Worm (Caenorhabditis elegans) whole organism, L1 larva: ENCODE measurements around the gene F21D5.3.
A peak's percentile ranks its signal among the peaks of the same experiment; 100 is the strongest.

Experiments
- C04F5.9 ChIP-seq: sonication (generic microtip); optimal IDR thresholded peaks from 2 replicates; lab custom pipeline; 2016; ENCODE audit warnings: missing genetic modification characterization, missing compliant biosample characterization
- C34B4.2 ChIP-seq: sonication (generic microtip); optimal IDR thresholded peaks from 2 replicates; lab custom pipeline; 2017; ENCODE audit warnings: mild to moderate bottlenecking, missing genetic modification characterization, missing compliant biosample characterization
- alr-1 ChIP-seq: fragments of 200-800 bp; sonication (Bioruptor generic); optimal IDR thresholded peaks from 2 replicates; lab custom pipeline; 2018; ENCODE audit warnings: borderline replicate concordance, mild to moderate bottlenecking, missing genetic modification characterization, missing compliant biosample characterization
- ama-1 ChIP-seq: fragments of 150-350 bp; optimal IDR thresholded peaks from 2 replicates; lab custom pipeline; 2014
- blmp-1 ChIP-seq: fragments of 150-350 bp; optimal IDR thresholded peaks from 2 replicates; lab custom pipeline; 2014; ENCODE audit warnings: missing biosample characterization, missing genetic modification characterization
- ceh-63 ChIP-seq: fragments of 200-800 bp; sonication (Bioruptor generic); optimal IDR thresholded peaks from 2 replicates; lab custom pipeline; 2018; ENCODE audit warnings: mild to moderate bottlenecking, missing genetic modification characterization, missing compliant biosample characterization
- ceh-8 ChIP-seq: fragments of 200-800 bp; sonication (Bioruptor generic); optimal IDR thresholded peaks from 2 replicates; lab custom pipeline; 2018; ENCODE audit warnings: mild to moderate bottlenecking, missing genetic modification characterization, moderate library complexity, missing compliant biosample characterization
- ceh-82 ChIP-seq, 3 experiments: fragments of 150-350 bp in 1 of 3; sonication (generic microtip) in 2 of 3; optimal IDR thresholded peaks; 2 replicates each; lab custom pipeline; 2014 to 2017; ENCODE audit warnings: missing biosample characterization in 3 of 3, missing genetic modification characterization in 3 of 3
- ceh-90 ChIP-seq: sonication (generic microtip); optimal IDR thresholded peaks from 2 replicates; lab custom pipeline; 2016; ENCODE audit warnings: missing genetic modification characterization, missing compliant biosample characterization
- ces-1 ChIP-seq: fragments of 150-350 bp; optimal IDR thresholded peaks from 2 replicates; lab custom pipeline; 2014; ENCODE audit warnings: missing biosample characterization, missing genetic modification reagents, missing genetic modification characterization
- dpl-1 ChIP-seq, 3 experiments: fragments of 150-350 bp in 2 of 3; sonication (generic microtip) in 1 of 3; optimal IDR thresholded peaks; 2 replicates each; lab custom pipeline; 2014 to 2017; ENCODE audit warnings: missing biosample characterization in 3 of 3, missing genetic modification characterization in 3 of 3, missing genetic modification reagents in 3 of 3
- dsc-1 ChIP-seq: sonication (generic microtip); optimal IDR thresholded peaks from 2 replicates; lab custom pipeline; 2016; ENCODE audit warnings: mild to moderate bottlenecking, missing genetic modification characterization, missing compliant biosample characterization
- efl-1 ChIP-seq, 4 experiments: fragments of 150-350 bp; optimal IDR thresholded peaks in 3 of 4; peaks in 1 of 4; 1 replicate in 1 of 4; 2 replicates in 3 of 4; lab custom pipeline; 2014; ENCODE audit warnings: missing biosample characterization in 2 of 4, missing genetic modification characterization in 2 of 4, missing genetic modification reagents in 2 of 4
- efl-3 ChIP-seq: fragments of 200-800 bp; sonication (Bioruptor generic); optimal IDR thresholded peaks from 2 replicates; lab custom pipeline; 2018; ENCODE audit warnings: mild to moderate bottlenecking, missing genetic modification characterization, missing compliant biosample characterization
- egl-27 ChIP-seq, 2 experiments: fragments of 150-350 bp in 1 of 2; sonication (generic microtip); optimal IDR thresholded peaks; 3 replicates each; lab custom pipeline; 2017 to 2018; ENCODE audit warnings: missing biosample characterization in 2 of 2, missing genetic modification characterization in 2 of 2, missing genetic modification reagents in 2 of 2
- ets-5 ChIP-seq: fragments of 200-800 bp; sonication (Bioruptor generic); IDR thresholded peaks from 2 replicates; pipeline ENCODE4 v1.3.6; 2022; ENCODE audit warnings: missing genetic modification characterization, missing compliant biosample characterization
- fkh-10 ChIP-seq: sonication (generic microtip); optimal IDR thresholded peaks from 2 replicates; lab custom pipeline; 2017; ENCODE audit warnings: missing biosample characterization, missing genetic modification reagents, missing genetic modification characterization
- fkh-4 ChIP-seq: sonication (generic microtip); optimal IDR thresholded peaks from 2 replicates; lab custom pipeline; 2016; ENCODE audit warnings: missing compliant biosample characterization, missing genetic modification characterization, borderline replicate concordance
- fkh-8 ChIP-seq: sonication (generic microtip); optimal IDR thresholded peaks from 2 replicates; lab custom pipeline; 2016; ENCODE audit warnings: mild to moderate bottlenecking, missing genetic modification characterization, missing compliant biosample characterization
- fos-1 ChIP-seq: fragments of 150-350 bp; optimal IDR thresholded peaks from 2 replicates; lab custom pipeline; 2014; ENCODE audit warnings: missing biosample characterization, missing genetic modification characterization
- grh-1 ChIP-seq: fragments of 200-800 bp; sonication (Bioruptor generic); IDR thresholded peaks from 2 replicates; pipeline ENCODE4 v1.3.6; 2022; ENCODE audit warnings: missing genetic modification reagents, missing genetic modification characterization, missing compliant biosample characterization
- hlh-17 ChIP-seq: fragments of 200-800 bp; sonication (Bioruptor generic); optimal IDR thresholded peaks from 2 replicates; lab custom pipeline; 2018; ENCODE audit warnings: missing genetic modification characterization, mild to moderate bottlenecking, missing compliant biosample characterization, moderate library complexity, borderline replicate concordance
- hlh-4 ChIP-seq: sonication (generic microtip); optimal IDR thresholded peaks from 2 replicates; lab custom pipeline; 2016; ENCODE audit warnings: mild to moderate bottlenecking, missing genetic modification characterization, missing compliant biosample characterization
- hpl-2 ChIP-seq: fragments of 150-350 bp; optimal IDR thresholded peaks from 2 replicates; lab custom pipeline; 2014; ENCODE audit warnings: missing biosample characterization, missing genetic modification reagents, missing genetic modification characterization
- irx-1 ChIP-seq: sonication (generic microtip); optimal IDR thresholded peaks from 2 replicates; lab custom pipeline; 2016; ENCODE audit warnings: missing genetic modification characterization, missing compliant biosample characterization
- isw-1 ChIP-seq: fragments of 200-800 bp; sonication (Bioruptor generic); IDR thresholded peaks from 2 replicates; pipeline ENCODE4 v1.3.6; 2022; ENCODE audit warnings: missing genetic modification characterization, missing compliant biosample characterization
- lin-13 ChIP-seq: fragments of 150-350 bp; optimal IDR thresholded peaks from 2 replicates; lab custom pipeline; 2014; ENCODE audit warnings: missing biosample characterization, missing genetic modification reagents, missing genetic modification characterization
- lin-35 ChIP-seq, 2 experiments: fragments of 150-350 bp; optimal IDR thresholded peaks; 2 replicates each; lab custom pipeline; 2014; ENCODE audit warnings: missing biosample characterization in 2 of 2, missing genetic modification characterization in 2 of 2, missing genetic modification reagents in 2 of 2
- lin-39 ChIP-seq: fragments of 150-350 bp; optimal IDR thresholded peaks from 2 replicates; lab custom pipeline; 2014; ENCODE audit warnings: missing biosample characterization, missing genetic modification reagents, missing genetic modification characterization
- lsy-2 ChIP-seq, 2 experiments: fragments of 150-350 bp; optimal IDR thresholded peaks; 2 replicates each; lab custom pipeline; 2014; ENCODE audit warnings: missing biosample characterization in 2 of 2, missing genetic modification characterization in 2 of 2
- mdl-1 ChIP-seq, 2 experiments: fragments of 150-350 bp; optimal IDR thresholded peaks; 2 replicates each; lab custom pipeline; 2014 to 2017; ENCODE audit warnings: missing biosample characterization in 2 of 2, missing genetic modification characterization in 2 of 2, inconsistent platforms in 1 of 2
- nhr-11 ChIP-seq: fragments of 150-350 bp; optimal IDR thresholded peaks from 2 replicates; lab custom pipeline; 2014; ENCODE audit warnings: missing biosample characterization, missing genetic modification characterization
- nhr-12 ChIP-seq: sonication (generic microtip); optimal IDR thresholded peaks from 2 replicates; lab custom pipeline; 2017; ENCODE audit warnings: missing biosample characterization, missing genetic modification characterization
- nhr-47 ChIP-seq: sonication (generic microtip); optimal IDR thresholded peaks from 2 replicates; lab custom pipeline; 2016; ENCODE audit warnings: mild to moderate bottlenecking, missing genetic modification characterization, moderate library complexity, missing compliant biosample characterization
- nhr-71 ChIP-seq: sonication (generic microtip); optimal IDR thresholded peaks from 2 replicates; lab custom pipeline; 2016; ENCODE audit warnings: mild to moderate bottlenecking, missing genetic modification characterization, moderate library complexity, missing compliant biosample characterization
- nhr-76 ChIP-seq: sonication (generic microtip); optimal IDR thresholded peaks from 2 replicates; lab custom pipeline; 2017; ENCODE audit warnings: missing biosample characterization, missing genetic modification characterization
- nhr-84 ChIP-seq: sonication (generic microtip); optimal IDR thresholded peaks from 2 replicates; lab custom pipeline; 2017; ENCODE audit warnings: missing biosample characterization, missing genetic modification characterization
- nhr-90 ChIP-seq: sonication (generic microtip); optimal IDR thresholded peaks from 2 replicates; lab custom pipeline; 2016; ENCODE audit warnings: mild to moderate bottlenecking, missing genetic modification characterization, missing compliant biosample characterization; ENCODE audit not compliant: poor library complexity
- pag-3 ChIP-seq: sonication (generic microtip); optimal IDR thresholded peaks from 2 replicates; lab custom pipeline; 2017; ENCODE audit warnings: missing genetic modification characterization, mild to moderate bottlenecking, missing compliant biosample characterization, antibody characterized with exemption, borderline replicate concordance; ENCODE audit not compliant: insufficient read depth
- pqm-1 ChIP-seq: sonication (generic microtip); optimal IDR thresholded peaks from 3 replicates; lab custom pipeline; 2017; ENCODE audit warnings: missing biosample characterization, missing genetic modification characterization
- skn-1 ChIP-seq: fragments of 150-350 bp; optimal IDR thresholded peaks from 2 replicates; lab custom pipeline; 2014; ENCODE audit warnings: missing biosample characterization, missing genetic modification characterization
- sox-4 ChIP-seq: sonication (generic microtip); optimal IDR thresholded peaks from 2 replicates; lab custom pipeline; 2016; ENCODE audit warnings: missing genetic modification characterization, missing compliant biosample characterization
- sptf-1 ChIP-seq: fragments of 150-350 bp; optimal IDR thresholded peaks from 2 replicates; lab custom pipeline; 2014; ENCODE audit warnings: missing biosample characterization, missing genetic modification characterization
- sup-37 ChIP-seq: fragments of 200-800 bp; sonication (Bioruptor generic); optimal IDR thresholded peaks from 2 replicates; lab custom pipeline; 2018; ENCODE audit warnings: mild to moderate bottlenecking, missing genetic modification characterization, missing compliant biosample characterization
- swsn-7 ChIP-seq: sonication (generic microtip); optimal IDR thresholded peaks from 2 replicates; lab custom pipeline; 2016; ENCODE audit warnings: missing genetic modification characterization, missing compliant biosample characterization
- tlp-1 ChIP-seq: fragments of 150-350 bp; optimal IDR thresholded peaks from 2 replicates; lab custom pipeline; 2014; ENCODE audit warnings: missing biosample characterization, missing genetic modification characterization
- unc-130 ChIP-seq: fragments of 150-350 bp; optimal IDR thresholded peaks from 2 replicates; lab custom pipeline; 2017; ENCODE audit warnings: missing biosample characterization, missing genetic modification characterization, inconsistent platforms
- unc-86 ChIP-seq: sonication (generic microtip); optimal IDR thresholded peaks from 2 replicates; lab custom pipeline; 2016; ENCODE audit warnings: missing genetic modification characterization, missing compliant biosample characterization
- vab-15 ChIP-seq: sonication (generic microtip); optimal IDR thresholded peaks from 2 replicates; lab custom pipeline; 2017; ENCODE audit warnings: missing genotype, mild to moderate bottlenecking, missing genetic modification characterization, missing compliant biosample characterization
- xbp-1 ChIP-seq: sonication (generic microtip); optimal IDR thresholded peaks from 2 replicates; lab custom pipeline; 2016; ENCODE audit warnings: missing genetic modification characterization, missing compliant biosample characterization
- zip-4 ChIP-seq: fragments of 200-800 bp; sonication (Bioruptor generic); optimal IDR thresholded peaks from 2 replicates; lab custom pipeline; 2018; ENCODE audit warnings: mild to moderate bottlenecking, missing genetic modification characterization, moderate library complexity, missing compliant biosample characterization
- ztf-4 ChIP-seq: fragments of 150-350 bp; optimal IDR thresholded peaks from 2 replicates; lab custom pipeline; 2014; ENCODE audit warnings: missing biosample characterization, missing genetic modification characterization

F21D5.3 gene

DNA sequence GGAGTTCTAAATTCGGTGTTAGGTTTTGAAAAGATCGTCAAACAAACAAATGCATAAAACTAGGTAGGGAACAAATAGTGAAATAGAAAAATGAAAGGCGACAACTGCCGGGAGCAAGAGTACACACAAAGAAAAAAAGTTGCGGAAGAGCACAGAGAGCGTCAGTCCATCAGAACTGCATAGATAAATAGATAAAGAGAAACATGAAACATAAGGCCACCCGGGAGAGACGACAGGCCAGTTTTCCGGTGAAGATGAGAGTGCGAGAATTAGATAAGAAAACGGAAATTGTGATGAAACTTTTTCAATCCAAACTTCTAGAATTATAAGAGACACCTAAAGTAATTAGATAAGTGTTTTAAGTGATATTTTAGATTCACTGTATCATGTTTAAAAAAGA lies 27.1 kb downstream of the F21D5.3 start (continued):
- TF ChIP-seq fkh-4 (no peak), irx-1 (tag; lab: Kevin White, UChicago) (no peak), lin-39 (tag; lab: Kevin White, UChicago) (no peak), C34B4.2 (tag; lab: Kevin White, UChicago) (no peak), fkh-10 (GFP tag; lab: Kevin White, UChicago) (no peak), dpl-1 (GFP tag; optimal IDR thresholded peaks at IDR 0.05; lab: Kevin White, UChicago) (no peak), nhr-12 (tag; lab: Kevin White, UChicago) (no peak), efl-1 (optimal IDR thresholded peaks at IDR 0.05; lab: Kevin White, UChicago) (peak in 1 of 2 experiments; percentile 12), efl-1 (GFP tag; optimal IDR thresholded peaks at IDR 0.05 in 1 of 2; lab: Kevin White, UChicago) (no peak), efl-3 (GFP tag; lab: Kevin White, UChicago) (no peak), blmp-1 (tag; lab: Kevin White, UChicago) (no peak), lsy-2 (tag; optimal IDR thresholded peaks at IDR 0.05; lab: Kevin White, UChicago) (peak in 1 of 2 experiments; percentile 38), hlh-17 (no peak), swsn-7 (tag; lab: Kevin White, UChicago) (peak; percentile 5), fos-1 (tag; lab: Kevin White, UChicago) (no peak), ama-1 (no peak), unc-130 (tag; lab: Kevin White, UChicago) (peak; percentile 31), dsc-1 (tag; lab: Kevin White, UChicago) (no peak), lin-13 (no peak), grh-1 (GFP tag; lab: Robert Waterston, UW) (no peak), zip-4 (GFP tag; lab: Kevin White, UChicago) (no peak), ceh-90 (tag; lab: Kevin White, UChicago) (no peak), nhr-90 (no peak), ets-5 (no peak), ztf-4 (tag; lab: Kevin White, UChicago) (no peak), unc-86 (tag; lab: Kevin White, UChicago) (no peak), hpl-2 (GFP tag; lab: Kevin White, UChicago) (no peak), sptf-1 (no peak), vab-15 (tag; lab: Kevin White, UChicago) (no peak), lin-35 (GFP tag; optimal IDR thresholded peaks at IDR 0.05; lab: Kevin White, UChicago) (peak in 1 of 2 experiments; percentile 22), isw-1 (GFP tag; lab: Robert Waterston, UW) (no peak), pqm-1 (tag; lab: Kevin White, UChicago) (peak; percentile 82), egl-27 (tag; optimal IDR thresholded peaks at IDR 0.05; lab: Kevin White, UChicago) (no peak), nhr-76 (no peak), sup-37 (GFP tag; lab: Kevin White, UChicago) (no peak), tlp-1 (no peak), alr-1 (no peak), nhr-84 (tag; lab: Kevin White, UChicago) (no peak), pag-3 (tag; lab: Kevin White, UChicago) (no peak), ceh-63 (GFP tag; lab: Kevin White, UChicago) (no peak), hlh-4 (tag; lab: Kevin White, UChicago) (no peak), ceh-8 (GFP tag; lab: Kevin White, UChicago) (no peak), sox-4 (tag; lab: Kevin White, UChicago) (no peak), ces-1 (GFP tag; lab: Kevin White, UChicago) (no peak)
- TF ChIP-seq, all 84 proteins: peak for 14

- TF ChIP-seq nhr-90 (no peak), efl-1 (optimal IDR thresholded peaks at IDR 0.05; lab: Kevin White, UChicago) (peak; percentile 38 to 50), efl-1 (GFP tag; optimal IDR thresholded peaks at IDR 0.05 in 1 of 2; lab: Kevin White, UChicago) (peak in 1 of 2 experiments; percentile 13), lsy-2 (tag; optimal IDR thresholded peaks at IDR 0.05; lab: Kevin White, UChicago) (peak; percentile 4 to 50), ceh-82 (tag; optimal IDR thresholded peaks at IDR 0.05; lab: Kevin White, UChicago) (peak; percentile 2 to 65 (median 26)), nhr-11 (tag; lab: Kevin White, UChicago) (no peak), isw-1 (GFP tag; lab: Robert Waterston, UW) (peak; percentile 31; the same call in 1 of the 2 replicates), xbp-1 (tag; lab: Kevin White, UChicago) (peak; percentile 4), irx-1 (tag; lab: Kevin White, UChicago) (peak; percentile 43), nhr-71 (tag; lab: Kevin White, UChicago) (peak; percentile 56), skn-1 (tag; lab: Kevin White, UChicago) (peak; percentile 17), fkh-10 (GFP tag; lab: Kevin White, UChicago) (peak; percentile 40), C04F5.9 (tag; lab: Kevin White, UChicago) (no peak), unc-86 (tag; lab: Kevin White, UChicago) (peak; percentile 47), fkh-8 (tag; lab: Kevin White, UChicago) (peak; percentile 57), nhr-47 (tag; lab: Kevin White, UChicago) (peak; percentile 54), mdl-1 (tag; optimal IDR thresholded peaks at IDR 0.05; lab: Kevin White, UChicago) (no peak), dpl-1 (GFP tag; optimal IDR thresholded peaks at IDR 0.05; lab: Kevin White, UChicago) (peak in 1 of 3 experiments; percentile 28)
These were observed 28.0 kb downstream of the F21D5.3 start for ce11 chrIV:8758620-8759019.
